Fruit fly (Drosophila melanogaster) whole organism: ENCODE results near the gene Edg91.
A peak's percentile ranks its signal among the peaks of the same experiment; 100 is the strongest.

Experiments used
- CG8478 ChIP-seq: fragments of >200 bp; optimal IDR thresholded peaks from 2 replicates; lab custom pipeline; 2018; ENCODE audit warnings: inconsistent platforms
- Dll ChIP-seq: fragments of >200 bp; optimal IDR thresholded peaks from 2 replicates; lab custom pipeline; 2017
- EcR ChIP-seq, 2 experiments: fragments of >200 bp; optimal IDR thresholded peaks; 2 replicates each; lab custom pipeline; 2017; ENCODE audit warnings: missing biosample characterization in 2 of 2, missing genetic modification characterization in 2 of 2, missing genetic modification reagents in 2 of 2
- pan ChIP-seq: fragments of >200 bp; optimal IDR thresholded peaks from 2 replicates; lab custom pipeline; 2017
- psq ChIP-seq: fragments of >200 bp; optimal IDR thresholded peaks from 2 replicates; lab custom pipeline; 2017
- usp ChIP-seq: fragments of >200 bp; optimal IDR thresholded peaks from 2 replicates; lab custom pipeline; 2017; ENCODE audit warnings: missing biosample characterization, missing genetic modification characterization, mixed read lengths

Gene Edg91

DNA sequence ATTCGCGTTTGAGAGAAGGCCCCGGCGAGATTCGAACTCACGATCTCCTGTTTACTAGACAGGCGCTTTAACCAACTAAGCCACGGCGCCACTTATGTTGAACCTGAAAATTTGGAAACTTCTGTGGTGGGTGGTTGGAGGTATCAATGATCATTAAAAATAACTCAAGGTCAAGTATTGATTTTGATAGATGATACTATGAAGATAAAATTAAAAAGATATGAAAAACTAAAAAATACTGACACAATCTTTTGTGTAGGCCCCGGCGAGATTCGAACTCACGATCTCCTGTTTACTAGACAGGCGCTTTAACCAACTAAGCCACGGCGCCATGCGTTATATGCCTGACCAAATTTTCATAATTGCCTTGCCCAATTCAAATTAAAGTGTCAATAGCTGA, 13.2 kb upstream of the Edg91 start:
- no peak for TF ChIP-seq psq (lab: Kevin White, UChicago)
- TF ChIP-seq Dll (lab: Kevin White, UChicago), result no peak
- no peak for TF ChIP-seq usp (GFP tag; lab: Kevin White, UChicago)
- TF ChIP-seq EcR (GFP tag; optimal IDR thresholded peaks at IDR 0.05; lab: Kevin White, UChicago), result no peak
- no peak for TF ChIP-seq pan (lab: Kevin White, UChicago)
- TF ChIP-seq CG8478 (lab: Kevin White, UChicago), result no peak

- TF ChIP-seq Dll (lab: Kevin White, UChicago), result no peak
- TF ChIP-seq EcR (GFP tag; optimal IDR thresholded peaks at IDR 0.05; lab: Kevin White, UChicago), result no peak
- TF ChIP-seq usp (GFP tag; lab: Kevin White, UChicago), result no peak
- no peak for TF ChIP-seq CG8478 (lab: Kevin White, UChicago)
- no peak for TF ChIP-seq pan (lab: Kevin White, UChicago)
- TF ChIP-seq psq (lab: Kevin White, UChicago), result no peak
These were observed 10.9 kb upstream of the Edg91 start, which contains the start of gene CG14323 for dm6 chr3R:17622062-17622766. Gene CG14323 (minus strand): TSS chr3R:17622112.

dm6 chr3R:17619726-17620282, 8.5 kb upstream of the Edg91 start:
- TF ChIP-seq CG8478 (lab: Kevin White, UChicago), result no peak
- TF ChIP-seq psq (lab: Kevin White, UChicago), result no peak
- TF ChIP-seq EcR (GFP tag; optimal IDR thresholded peaks at IDR 0.05; lab: Kevin White, UChicago), result no peak
- no peak for TF ChIP-seq Dll (lab: Kevin White, UChicago)
- TF ChIP-seq usp (GFP tag; lab: Kevin White, UChicago), result no peak
- no peak for TF ChIP-seq pan (lab: Kevin White, UChicago)

- TF ChIP-seq psq (lab: Kevin White, UChicago) (no peak), EcR (GFP tag; optimal IDR thresholded peaks at IDR 0.05; lab: Kevin White, UChicago) (peak in 1 of 2 experiments; percentile 13)
These were observed 7.4 kb upstream of the Edg91 start, which contains the start of the genes CG14324 and CG14326 for dm6 chr3R:17618699-17619150. Gene CG14324 (minus strand): TSS chr3R:17618799. Gene CG14326 (plus strand): TSS chr3R:17619100.

DNA sequence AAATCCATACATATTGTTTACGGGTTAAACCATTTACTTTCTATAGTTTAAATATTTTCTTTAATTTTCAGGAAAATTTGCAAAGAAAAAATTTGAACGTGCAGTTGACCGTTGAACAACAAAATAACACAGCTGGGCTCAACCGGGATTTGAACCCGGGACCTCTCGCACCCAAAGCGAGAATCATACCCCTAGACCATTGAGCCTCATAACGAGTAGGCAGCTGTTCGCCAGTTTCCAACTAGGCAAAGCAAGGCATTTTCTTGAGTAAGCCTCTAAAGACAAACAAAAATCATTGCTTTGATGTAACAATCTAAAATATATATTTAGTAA, 6.6 kb upstream of the Edg91 start:
- TF ChIP-seq CG8478 (lab: Kevin White, UChicago) (no peak), Dll (lab: Kevin White, UChicago) (no peak), EcR (GFP tag; optimal IDR thresholded peaks at IDR 0.05; lab: Kevin White, UChicago) (no peak), usp (GFP tag; lab: Kevin White, UChicago) (no peak), pan (lab: Kevin White, UChicago) (no peak), psq (lab: Kevin White, UChicago) (no peak)

- TF ChIP-seq Dll (lab: Kevin White, UChicago) (no peak), CG8478 (lab: Kevin White, UChicago) (no peak), EcR (GFP tag; optimal IDR thresholded peaks at IDR 0.05; lab: Kevin White, UChicago) (no peak)
These were observed 6.0 kb upstream of the Edg91 start for dm6 chr3R:17617121-17617975.

- TF ChIP-seq usp (GFP tag; lab: Kevin White, UChicago) (no peak), pan (lab: Kevin White, UChicago) (no peak), EcR (GFP tag; optimal IDR thresholded peaks at IDR 0.05; lab: Kevin White, UChicago) (no peak), psq (lab: Kevin White, UChicago) (no peak), CG8478 (lab: Kevin White, UChicago) (no peak), Dll (lab: Kevin White, UChicago) (no peak)
These were observed 5.2 kb upstream of the Edg91 start for dm6 chr3R:17616541-17616940.

DNA sequence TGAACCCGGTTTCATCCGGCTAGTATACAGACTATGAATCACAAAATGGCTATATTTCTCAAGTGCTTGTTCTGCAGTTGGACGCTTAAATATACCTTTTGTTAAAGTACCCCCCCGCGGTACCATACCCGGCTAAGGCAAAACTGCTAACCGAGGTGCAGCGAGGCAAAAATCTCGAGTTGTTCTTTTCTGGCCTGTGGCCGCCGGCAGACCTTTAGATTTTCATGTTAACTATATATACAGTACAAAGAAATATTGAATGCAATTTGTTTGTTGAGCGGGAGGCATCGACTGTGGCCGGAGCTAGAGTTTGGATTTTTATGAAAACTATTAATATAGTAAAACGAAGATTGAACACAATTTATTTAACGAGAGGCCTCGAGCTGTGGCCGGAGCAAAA, 4.4 kb upstream of the Edg91 start:
- TF ChIP-seq EcR (GFP tag; optimal IDR thresholded peaks at IDR 0.05; lab: Kevin White, UChicago), result no peak

DNA sequence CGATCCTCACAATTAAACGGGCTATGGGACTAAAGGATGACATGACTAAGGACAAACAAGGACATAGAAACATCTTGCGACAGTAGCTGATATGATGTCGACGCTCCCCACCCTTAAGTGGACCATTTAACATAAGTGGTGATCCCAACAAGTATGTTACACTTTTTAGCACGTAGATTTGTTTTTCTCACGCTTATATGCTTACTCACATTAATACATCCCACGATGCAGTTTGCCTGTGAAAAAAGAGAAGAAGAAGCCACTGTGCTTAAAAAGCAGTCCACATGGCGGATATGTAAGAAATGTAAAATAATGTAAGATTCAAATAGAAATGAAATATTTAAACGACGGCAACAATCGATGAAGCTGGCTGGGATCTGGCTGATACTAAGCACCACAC, 3.8 kb upstream of the Edg91 start:
- TF ChIP-seq CG8478 (lab: Kevin White, UChicago), result no peak
- no peak for TF ChIP-seq EcR (GFP tag; optimal IDR thresholded peaks at IDR 0.05; lab: Kevin White, UChicago)
- TF ChIP-seq Dll (lab: Kevin White, UChicago), result no peak
- TF ChIP-seq pan (lab: Kevin White, UChicago), result no peak
- no peak for TF ChIP-seq psq (lab: Kevin White, UChicago)
- no peak for TF ChIP-seq usp (GFP tag; lab: Kevin White, UChicago)

DNA sequence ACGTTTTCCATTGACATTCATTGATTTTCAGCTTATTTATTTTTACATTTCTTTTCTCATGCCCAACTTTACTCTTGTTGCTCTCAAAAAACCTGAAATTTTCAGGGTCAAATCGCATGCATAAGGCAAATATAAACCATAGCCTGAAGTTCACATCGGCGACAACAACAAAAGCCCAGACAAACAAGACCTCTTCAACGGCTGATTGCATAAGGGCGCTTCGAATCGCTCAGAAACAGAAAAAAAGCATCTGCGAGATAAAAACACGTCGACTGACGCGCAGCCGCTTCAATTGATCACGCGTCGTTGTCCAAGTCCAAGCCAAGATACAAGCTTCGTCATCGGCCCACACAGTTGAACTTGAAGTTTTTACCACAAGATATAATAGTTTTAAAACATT, 2.2 kb upstream of the Edg91 start, which contains the start of gene CG14327:
Gene CG14327, plus strand, starts transcription at position 161 of the 400 bp plus-strand sequence.
- TF ChIP-seq psq (lab: Kevin White, UChicago) (no peak), pan (lab: Kevin White, UChicago) (no peak), Dll (lab: Kevin White, UChicago) (no peak), EcR (GFP tag; optimal IDR thresholded peaks at IDR 0.05; lab: Kevin White, UChicago) (no peak), usp (GFP tag; lab: Kevin White, UChicago) (no peak)

DNA sequence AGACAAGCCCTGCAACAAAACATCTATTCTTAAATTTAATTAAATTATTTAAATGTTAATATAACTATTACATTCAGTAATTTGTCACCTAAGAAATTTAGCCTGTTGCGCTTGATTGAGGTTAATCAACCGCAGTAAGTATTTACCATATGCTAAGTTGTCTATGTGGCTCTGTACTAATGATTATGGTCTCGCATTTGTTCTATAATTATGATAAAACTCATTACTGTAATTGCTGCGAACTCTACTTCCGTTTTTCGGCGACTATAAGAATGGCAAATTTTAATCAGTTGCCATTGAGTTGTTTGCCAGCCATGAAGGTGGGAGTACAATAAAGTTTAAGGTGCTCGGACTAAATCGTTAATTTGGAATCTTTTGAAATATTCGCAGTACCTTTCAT, 1.3 kb upstream of the Edg91 start, which contains the start of gene CG34281:
Gene CG34281, plus strand, starts transcription at position 301 of the 400 bp plus-strand sequence.
- TF ChIP-seq EcR (GFP tag; optimal IDR thresholded peaks at IDR 0.05; lab: Kevin White, UChicago) (no peak), psq (lab: Kevin White, UChicago) (no peak), pan (lab: Kevin White, UChicago) (no peak), usp (GFP tag; lab: Kevin White, UChicago) (no peak), Dll (lab: Kevin White, UChicago) (no peak), CG8478 (lab: Kevin White, UChicago) (no peak)
